Fruit fly (Drosophila melanogaster) whole organism, embryonic: ENCODE data around the gene E2f2.

Source experiments
- CG15011 ChIP-seq: fragments of 200-800 bp; sonication (Bioruptor generic); optimal IDR thresholded peaks from 3 replicates; lab custom pipeline; 2018; ENCODE audit warnings: missing biosample characterization, mild to moderate bottlenecking, missing genetic modification characterization
- CG17328 ChIP-seq: fragments of 200-800 bp; sonication (Bioruptor generic); IDR thresholded peaks from 2 replicates; pipeline ENCODE4 v1.3.6; 2022; ENCODE audit warnings: missing biosample characterization, missing genetic modification characterization
- CoRest ChIP-seq: fragments of 200-800 bp; sonication (Bioruptor generic); optimal IDR thresholded peaks from 3 replicates; lab custom pipeline; 2018; ENCODE audit warnings: missing biosample characterization, mild to moderate bottlenecking, missing genetic modification characterization, moderate library complexity
- NK7.1 ChIP-seq: fragments of 200-800 bp; sonication (Bioruptor generic); optimal IDR thresholded peaks from 3 replicates; lab custom pipeline; 2016; ENCODE audit warnings: missing biosample characterization, missing genetic modification characterization

DNA sequence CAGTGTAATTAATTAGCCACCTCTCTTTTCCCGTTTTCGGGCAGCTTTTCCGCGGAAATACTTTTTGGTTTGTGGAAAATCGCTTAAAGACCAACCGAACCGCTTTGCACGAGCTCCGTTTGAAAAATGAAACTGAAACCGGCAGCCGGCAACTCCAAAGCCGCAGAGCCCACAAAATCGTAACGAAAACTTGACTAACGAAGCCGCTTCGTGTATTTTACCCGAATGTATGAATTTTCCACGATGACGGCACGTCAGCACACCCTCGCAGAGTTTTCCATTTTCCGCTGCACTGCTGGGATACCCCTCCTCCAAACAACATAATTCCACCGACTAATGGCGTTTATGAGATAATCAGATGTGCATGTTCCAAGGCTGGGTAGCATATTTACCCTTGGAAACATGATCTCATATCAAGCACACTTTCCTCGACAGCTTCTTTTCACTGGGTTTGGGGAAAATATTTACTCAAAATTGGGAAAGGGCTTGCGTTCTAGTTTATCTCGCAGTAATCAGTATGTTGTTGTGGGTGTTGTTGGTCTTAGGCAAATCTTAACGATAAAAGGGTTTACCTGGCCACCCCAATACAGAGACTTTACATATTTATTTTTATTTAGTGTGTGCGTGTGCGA lies 42.2 kb upstream of the E2f2 start, which contains the start of gene Ret:
- TF ChIP-seq CoRest (tag; lab: Kevin White, UChicago) (no peak), NK7.1 (GFP tag; lab: Kevin White, UChicago) (no peak), CG17328 (GFP tag; lab: Robert Waterston, UW) (no peak), CG15011 (GFP tag; lab: Kevin White, UChicago) (no peak)
